Worm (Caenorhabditis elegans) whole organism, L1 larva: ENCODE results near the gene K02H11.4.

Experiments used
- C16A3.4 ChIP-seq: fragments of 150-350 bp; optimal IDR thresholded peaks from 2 replicates; lab custom pipeline; 2014; ENCODE audit warnings: missing biosample characterization, missing genetic modification characterization
- C34B4.2 ChIP-seq: sonication (generic microtip); optimal IDR thresholded peaks from 2 replicates; lab custom pipeline; 2017; ENCODE audit warnings: mild to moderate bottlenecking, missing genetic modification characterization, missing compliant biosample characterization
- aha-1 ChIP-seq: fragments of 150-350 bp; optimal IDR thresholded peaks from 2 replicates; lab custom pipeline; 2014; ENCODE audit warnings: missing biosample characterization, missing genetic modification characterization
- alr-1 ChIP-seq: fragments of 200-800 bp; sonication (Bioruptor generic); optimal IDR thresholded peaks from 2 replicates; lab custom pipeline; 2018; ENCODE audit warnings: borderline replicate concordance, mild to moderate bottlenecking, missing genetic modification characterization, missing compliant biosample characterization
- aly-2 ChIP-seq: fragments of 150-350 bp; optimal IDR thresholded peaks from 2 replicates; lab custom pipeline; 2014; ENCODE audit warnings: missing biosample characterization, missing genetic modification characterization
- ama-1 ChIP-seq: fragments of 150-350 bp; optimal IDR thresholded peaks from 2 replicates; lab custom pipeline; 2014
- ceh-82 ChIP-seq, 3 experiments: fragments of 150-350 bp in 1 of 3; sonication (generic microtip) in 2 of 3; optimal IDR thresholded peaks; 2 replicates each; lab custom pipeline; 2014 to 2017; ENCODE audit warnings: missing biosample characterization in 3 of 3, missing genetic modification characterization in 3 of 3
- dsc-1 ChIP-seq: sonication (generic microtip); optimal IDR thresholded peaks from 2 replicates; lab custom pipeline; 2016; ENCODE audit warnings: mild to moderate bottlenecking, missing genetic modification characterization, missing compliant biosample characterization
- efl-1 ChIP-seq, 4 experiments: fragments of 150-350 bp; optimal IDR thresholded peaks in 3 of 4; peaks in 1 of 4; 1 replicate in 1 of 4; 2 replicates in 3 of 4; lab custom pipeline; 2014; ENCODE audit warnings: missing biosample characterization in 2 of 4, missing genetic modification characterization in 2 of 4, missing genetic modification reagents in 2 of 4
- efl-3 ChIP-seq: fragments of 200-800 bp; sonication (Bioruptor generic); optimal IDR thresholded peaks from 2 replicates; lab custom pipeline; 2018; ENCODE audit warnings: mild to moderate bottlenecking, missing genetic modification characterization, missing compliant biosample characterization
- egl-13 ChIP-seq: sonication (generic microtip); optimal IDR thresholded peaks from 2 replicates; lab custom pipeline; 2016; ENCODE audit warnings: missing genotype, missing genetic modification reagents, missing genetic modification characterization, missing compliant biosample characterization
- elt-2 ChIP-seq: sonication (generic microtip); optimal IDR thresholded peaks from 2 replicates; lab custom pipeline; 2016; ENCODE audit warnings: missing genetic modification characterization, mild to moderate bottlenecking, inconsistent platforms, missing compliant biosample characterization, missing genetic modification reagents
- elt-3 ChIP-seq, 6 experiments: fragments of 150-350 bp in 1 of 6; sonication (generic microtip); optimal IDR thresholded peaks; 2 replicates each; lab custom pipeline; 2017 to 2018; ENCODE audit warnings: missing biosample characterization in 6 of 6, missing genetic modification characterization in 6 of 6, inconsistent platforms in 1 of 6
- fos-1 ChIP-seq: fragments of 150-350 bp; optimal IDR thresholded peaks from 2 replicates; lab custom pipeline; 2014; ENCODE audit warnings: missing biosample characterization, missing genetic modification characterization
- isw-1 ChIP-seq: fragments of 200-800 bp; sonication (Bioruptor generic); IDR thresholded peaks from 2 replicates; pipeline ENCODE4 v1.3.6; 2022; ENCODE audit warnings: missing genetic modification characterization, missing compliant biosample characterization
- lin-39 ChIP-seq: fragments of 150-350 bp; optimal IDR thresholded peaks from 2 replicates; lab custom pipeline; 2014; ENCODE audit warnings: missing biosample characterization, missing genetic modification reagents, missing genetic modification characterization
- mep-1 ChIP-seq: fragments of 150-350 bp; optimal IDR thresholded peaks from 2 replicates; lab custom pipeline; 2014; ENCODE audit warnings: missing biosample characterization, missing genetic modification characterization
- nhr-11 ChIP-seq: fragments of 150-350 bp; optimal IDR thresholded peaks from 2 replicates; lab custom pipeline; 2014; ENCODE audit warnings: missing biosample characterization, missing genetic modification characterization
- nhr-19 ChIP-seq: fragments of 200-800 bp; sonication (Bioruptor generic); conservative IDR thresholded peaks from 2 replicates; pipeline ENCODE4 v1.3.6; 2022; ENCODE audit warnings: missing genetic modification characterization, missing compliant biosample characterization
- nhr-77 ChIP-seq: fragments of 150-350 bp; optimal IDR thresholded peaks from 2 replicates; lab custom pipeline; 2014; ENCODE audit warnings: missing biosample characterization, missing genetic modification characterization
- nhr-85 ChIP-seq: sonication (generic microtip); peaks from one replicate; lab custom pipeline; 2016; ENCODE audit warnings: missing genetic modification characterization, inconsistent platforms, missing compliant biosample characterization
- pqm-1 ChIP-seq: sonication (generic microtip); optimal IDR thresholded peaks from 3 replicates; lab custom pipeline; 2017; ENCODE audit warnings: missing biosample characterization, missing genetic modification characterization
- rnt-1 ChIP-seq: sonication (generic microtip); optimal IDR thresholded peaks from 2 replicates; lab custom pipeline; 2016; ENCODE audit warnings: mild to moderate bottlenecking, missing genetic modification characterization, moderate library complexity, missing compliant biosample characterization
- skn-1 ChIP-seq: fragments of 150-350 bp; optimal IDR thresholded peaks from 2 replicates; lab custom pipeline; 2014; ENCODE audit warnings: missing biosample characterization, missing genetic modification characterization
- snpc-4 ChIP-seq: fragments of 150-350 bp; optimal IDR thresholded peaks from 2 replicates; lab custom pipeline; 2014; ENCODE audit warnings: missing biosample characterization, missing genetic modification characterization
- sptf-1 ChIP-seq: fragments of 150-350 bp; optimal IDR thresholded peaks from 2 replicates; lab custom pipeline; 2014; ENCODE audit warnings: missing biosample characterization, missing genetic modification characterization
- swsn-7 ChIP-seq: sonication (generic microtip); optimal IDR thresholded peaks from 2 replicates; lab custom pipeline; 2016; ENCODE audit warnings: missing genetic modification characterization, missing compliant biosample characterization
- tbx-2 ChIP-seq: sonication (generic microtip); optimal IDR thresholded peaks from 2 replicates; lab custom pipeline; 2016; ENCODE audit warnings: missing genetic modification characterization, missing compliant biosample characterization
- unc-62 ChIP-seq: fragments of 150-350 bp; optimal IDR thresholded peaks from 2 replicates; lab custom pipeline; 2014; ENCODE audit warnings: missing biosample characterization, missing genetic modification reagents, missing genetic modification characterization
- unc-86 ChIP-seq: sonication (generic microtip); optimal IDR thresholded peaks from 2 replicates; lab custom pipeline; 2016; ENCODE audit warnings: missing genetic modification characterization, missing compliant biosample characterization

Gene K02H11.4

DNA sequence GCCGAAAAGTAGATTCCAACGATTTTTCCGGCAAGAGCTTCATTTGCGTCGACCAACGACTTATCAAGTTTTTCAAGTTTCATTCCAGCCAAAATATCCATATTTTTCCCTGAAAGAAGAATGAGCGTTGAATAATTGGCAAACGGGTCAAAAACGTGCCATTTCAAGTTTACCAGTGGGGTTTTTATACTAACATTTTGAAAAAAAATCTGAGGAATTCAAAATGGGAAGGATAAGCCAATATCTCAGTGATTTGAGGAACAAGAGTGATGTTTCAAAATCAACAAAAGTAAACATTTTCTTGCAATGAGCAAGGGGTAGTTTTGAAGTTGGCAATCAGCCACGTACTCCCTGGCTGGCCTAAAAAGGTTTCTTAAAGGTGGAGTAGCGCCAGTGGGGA is 3.3 kb upstream of the K02H11.4 start, which contains the start of gene trx-5:
trx-5 (minus strand) TSS at position 101 of the 400 bp plus-strand sequence.
- no peak for TF ChIP-seq elt-3 (tag; optimal IDR thresholded peaks at IDR 0.05; lab: Kevin White, UChicago)
- no peak for TF ChIP-seq efl-1 (optimal IDR thresholded peaks at IDR 0.05; lab: Kevin White, UChicago)
- TF ChIP-seq efl-1 (GFP tag; optimal IDR thresholded peaks at IDR 0.05 in 1 of 2; lab: Kevin White, UChicago) = peak in 1 of 2 experiments; percentile 23
- TF ChIP-seq, all 84 proteins: peak for 1

DNA sequence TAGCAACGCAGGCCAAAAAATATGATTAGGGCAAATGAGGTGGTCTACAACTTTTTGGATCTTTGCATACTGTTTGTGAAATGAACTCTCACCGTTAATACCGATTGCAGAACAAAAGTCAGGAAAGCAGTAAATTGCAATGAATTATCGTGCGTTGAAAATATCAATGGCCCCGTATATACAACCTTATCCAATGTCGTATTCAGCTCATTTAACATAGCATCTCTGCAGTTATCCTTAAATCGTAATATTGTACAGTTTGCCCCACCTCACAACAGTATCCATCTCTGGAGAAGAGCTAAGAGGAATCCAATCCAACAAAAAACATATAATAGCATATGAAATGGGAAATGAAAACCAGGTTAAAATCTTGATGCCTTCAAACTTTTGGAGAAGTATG is 1.4 kb upstream of the K02H11.4 start:
- TF ChIP-seq mep-1 (no peak), skn-1 (no peak), elt-2 (tag; lab: Kevin White, UChicago) (no peak), lin-39 (tag; lab: Kevin White, UChicago) (no peak), tbx-2 (no peak), unc-62 (GFP tag; lab: Kevin White, UChicago) (no peak), nhr-85 (no peak), aly-2 (tag; lab: Kevin White, UChicago) (no peak), C34B4.2 (tag; lab: Kevin White, UChicago) (no peak), sptf-1 (tag; lab: Kevin White, UChicago) (no peak), rnt-1 (tag; lab: Kevin White, UChicago) (no peak), nhr-77 (no peak), ama-1 (lab: Kevin White, UChicago) (no peak), C16A3.4 (tag; lab: Kevin White, UChicago) (no peak), efl-3 (GFP tag; lab: Kevin White, UChicago) (no peak), pqm-1 (tag; lab: Kevin White, UChicago) (no peak)

DNA sequence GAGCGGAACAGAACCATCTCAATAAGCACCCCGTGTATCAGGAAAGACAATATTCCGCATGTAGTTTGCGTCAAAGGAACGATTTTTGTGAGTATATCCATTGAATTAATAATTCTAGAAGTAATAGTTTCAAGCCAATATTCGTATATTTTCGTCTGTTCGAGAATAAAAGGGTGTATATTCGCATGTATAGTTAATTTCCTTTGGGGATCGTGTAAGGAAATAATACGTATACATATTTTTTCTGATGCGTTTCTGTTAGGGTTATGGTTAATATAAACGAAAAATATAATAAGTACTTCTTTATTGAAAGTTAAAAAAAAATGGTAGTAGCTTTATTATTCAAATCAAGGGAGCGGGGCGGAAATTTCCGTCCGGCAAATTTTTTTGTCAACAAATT is 3.1 kb downstream of the K02H11.4 start, which contains the start of gene str-236:
str-236 (minus strand) TSS at position 101 of the 400 bp plus-strand sequence.
- TF ChIP-seq isw-1 (GFP tag; lab: Robert Waterston, UW) (no peak), efl-3 (GFP tag; lab: Kevin White, UChicago) (no peak), nhr-11 (tag; lab: Kevin White, UChicago) (no peak), unc-86 (tag; lab: Kevin White, UChicago) (no peak), ama-1 (lab: Kevin White, UChicago) (no peak), ceh-82 (tag; optimal IDR thresholded peaks at IDR 0.05; lab: Kevin White, UChicago) (no peak), aly-2 (tag; lab: Kevin White, UChicago) (no peak)

ce11 chrV:1522485-1522884 is 8.6 kb downstream of the K02H11.4 start, which contains the start of gene str-243:
Gene str-243, plus strand, starts transcription at chrV:1522785.
- no peak for TF ChIP-seq swsn-7 (tag; lab: Kevin White, UChicago)
- no peak for TF ChIP-seq fos-1 (tag; lab: Kevin White, UChicago)
- no peak for TF ChIP-seq efl-1 (optimal IDR thresholded peaks at IDR 0.05; lab: Kevin White, UChicago)
- TF ChIP-seq efl-1 (GFP tag; optimal IDR thresholded peaks at IDR 0.05 in 1 of 2; lab: Kevin White, UChicago) = peak in 1 of 2 experiments; percentile 9
- no peak for TF ChIP-seq isw-1 (GFP tag; lab: Robert Waterston, UW)
- no peak for TF ChIP-seq aha-1 (tag; lab: Kevin White, UChicago)
- no peak for TF ChIP-seq lin-39 (tag; lab: Kevin White, UChicago)
- TF ChIP-seq, all 84 proteins: peak for 1

DNA sequence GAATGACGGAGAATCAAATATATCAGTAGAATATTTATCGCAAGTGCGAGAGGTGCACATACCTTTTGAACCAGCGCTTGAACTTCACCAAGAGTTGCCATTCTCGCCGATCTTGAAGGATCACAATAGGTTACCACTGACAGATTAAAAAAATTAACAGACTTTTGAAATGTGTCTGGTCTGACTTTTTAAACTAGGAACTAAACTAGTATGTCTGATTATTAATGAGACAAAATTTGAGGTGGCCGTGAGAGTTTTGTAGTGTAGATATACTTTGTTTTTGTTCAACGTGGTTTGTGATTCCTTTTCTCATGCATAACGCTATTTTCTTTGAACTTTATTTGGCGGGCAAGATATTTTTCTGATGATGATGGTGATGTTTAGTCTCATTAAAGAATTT is 9.2 kb downstream of the K02H11.4 start, which contains the start of gene str-240:
str-240 (minus strand) TSS at position 101 of the 400 bp plus-strand sequence.
- TF ChIP-seq snpc-4 = no peak
- no peak for TF ChIP-seq alr-1 (tag; lab: Kevin White, UChicago)
- no peak for TF ChIP-seq nhr-19 (GFP tag; lab: Robert Waterston, UW)
- no peak for TF ChIP-seq unc-62 (GFP tag; lab: Kevin White, UChicago)
- no peak for TF ChIP-seq egl-13 (tag; lab: Kevin White, UChicago)
- no peak for TF ChIP-seq ama-1 (lab: Kevin White, UChicago)
- no peak for TF ChIP-seq isw-1 (GFP tag; lab: Robert Waterston, UW)
- TF ChIP-seq dsc-1 (tag; lab: Kevin White, UChicago) = no peak

ce11 chrV:1511537-1511936 is 19.5 kb downstream of the K02H11.4 start, which contains the start of gene nhr-260:
Gene nhr-260, minus strand, starts transcription at chrV:1511637.
- TF ChIP-seq fos-1 (tag; lab: Kevin White, UChicago) = no peak
- TF ChIP-seq efl-1 (optimal IDR thresholded peaks at IDR 0.05; lab: Kevin White, UChicago) = no peak
- peak in 1 of 2 experiments; percentile 78 for TF ChIP-seq efl-1 (GFP tag; optimal IDR thresholded peaks at IDR 0.05 in 1 of 2; lab: Kevin White, UChicago)
- TF ChIP-seq, all 84 proteins: peak for 1
